Fruit fly (Drosophila melanogaster): ENCODE measurements around the gene CG32277.

CG32277 gene

dm6 chr3L:3194059-3194458, 11.2 kb downstream of the CG32277 start (continued):
- TF ChIP-seq svp (GFP tag): peak; percentile 97
- peak; percentile 97 for TF ChIP-seq CG8632 (GFP tag; optimal IDR thresholded peaks at IDR 0.05)
- peak; percentile 86 for TF ChIP-seq spab (GFP tag; optimal IDR thresholded peaks at IDR 0.05)
- peak; percentile 95 for TF ChIP-seq Ets96B (tag; optimal IDR thresholded peaks at IDR 0.05)
- peak; percentile 95 for TF ChIP-seq CG6792 (GFP tag; optimal IDR thresholded peaks at IDR 0.05)
- TF ChIP-seq lz (GFP tag; optimal IDR thresholded peaks at IDR 0.05): peak; percentile 92
- TF ChIP-seq CG32006 (GFP tag; optimal IDR thresholded peaks at IDR 0.05): peak; percentile 99
- peak; percentile 93 for TF ChIP-seq fd85E (GFP tag; optimal IDR thresholded peaks at IDR 0.05)
- TF ChIP-seq CG3032 (tag; optimal IDR thresholded peaks at IDR 0.05): peak; percentile 91
- TF ChIP-seq CG4318 (GFP tag; optimal IDR thresholded peaks at IDR 0.05): peak; percentile 94
- TF ChIP-seq CG6854 (GFP tag; optimal IDR thresholded peaks at IDR 0.05): peak; percentile 74
- TF ChIP-seq vri (GFP tag; optimal IDR thresholded peaks at IDR 0.05): peak; percentile 94
- TF ChIP-seq Hr38 (GFP tag; optimal IDR thresholded peaks at IDR 0.05): no peak
- peak; percentile 96 for TF ChIP-seq topi (GFP tag; optimal IDR thresholded peaks at IDR 0.05)
- peak; percentile 89 to 97 for TF ChIP-seq salr (GFP tag; optimal IDR thresholded peaks at IDR 0.05)
- TF ChIP-seq CG8119 (GFP tag; IDR thresholded peaks at IDR 0.05): peak; percentile 98
- peak; percentile 15 for TF ChIP-seq fkh (GFP tag; optimal IDR thresholded peaks at IDR 0.05)
- peak; percentile 97 for TF ChIP-seq acj6 (GFP tag; optimal IDR thresholded peaks at IDR 0.05)
- peak; percentile 98 for TF ChIP-seq Eip78C (GFP tag)
- peak; percentile 98 for TF ChIP-seq achi (GFP tag; optimal IDR thresholded peaks at IDR 0.05)
- peak; percentile 98 for TF ChIP-seq OdsH (GFP tag; optimal IDR thresholded peaks at IDR 0.05)

- TF ChIP-seq CG4318 (GFP tag; optimal IDR thresholded peaks at IDR 0.05) (peak; percentile 34), Sox102F (GFP tag; optimal IDR thresholded peaks at IDR 0.05) (peak; percentile 98), dsx (GFP tag; optimal IDR thresholded peaks at IDR 0.05; ENCODE audit: poor library complexity, severe bottlenecking) (peak; percentile 77), CG9139 (GFP tag; optimal IDR thresholded peaks at IDR 0.05) (peak; percentile 98), ss (GFP tag; optimal IDR thresholded peaks at IDR 0.05) (peak; percentile 98), Eip93F (GFP tag; optimal IDR thresholded peaks at IDR 0.05) (peak; percentile 89), esn (GFP tag; optimal IDR thresholded peaks at IDR 0.05) (peak; percentile 97), CG8319 (GFP tag; optimal IDR thresholded peaks at IDR 0.05) (peak; percentile 89), dac (GFP tag; optimal IDR thresholded peaks at IDR 0.05) (peak; percentile 68), fkh (GFP tag; optimal IDR thresholded peaks at IDR 0.05) (peak; percentile 82), Eip78C (GFP tag) (peak; percentile 99), Met (GFP tag; optimal IDR thresholded peaks at IDR 0.05) (peak; percentile 94), CG11902 (GFP tag; optimal IDR thresholded peaks at IDR 0.05) (peak; percentile 34), Sox15 (GFP tag; optimal IDR thresholded peaks at IDR 0.05) (peak; percentile 18), CG3032 (tag; optimal IDR thresholded peaks at IDR 0.05) (peak; percentile 82), vri (GFP tag; optimal IDR thresholded peaks at IDR 0.05) (peak; percentile 98), CG11294 (GFP tag; IDR thresholded peaks at IDR 0.05) (peak; percentile 53; the same call in 1 of the 2 replicates), CG31627 (GFP tag; optimal IDR thresholded peaks at IDR 0.05) (peak; percentile 83), CG15336 (GFP tag; IDR thresholded peaks at IDR 0.05) (peak; percentile 72), CG11762 (GFP tag; optimal IDR thresholded peaks at IDR 0.05; ENCODE audit: insufficient read depth) (peak; percentile 82), CG6792 (GFP tag; optimal IDR thresholded peaks at IDR 0.05) (peak; percentile 90), cyc (GFP tag; optimal IDR thresholded peaks at IDR 0.05) (peak; percentile 90), Lpt (GFP tag; optimal IDR thresholded peaks at IDR 0.05) (peak; percentile 32), Blimp-1 (GFP tag; optimal IDR thresholded peaks at IDR 0.05) (peak; percentile 91), eg (GFP tag; IDR thresholded peaks at IDR 0.05) (peak; percentile 94), Ets21C (GFP tag; optimal IDR thresholded peaks at IDR 0.05) (peak; percentile 76), Ets96B (tag; optimal IDR thresholded peaks at IDR 0.05) (peak; percentile 68), fd59A (GFP tag; optimal IDR thresholded peaks at IDR 0.05) (peak; percentile 85), achi (GFP tag; optimal IDR thresholded peaks at IDR 0.05) (peak; percentile 88), salr (GFP tag; optimal IDR thresholded peaks at IDR 0.05) (peak; percentile 3 to 90), Hr38 (GFP tag; optimal IDR thresholded peaks at IDR 0.05) (no peak), Eip75B (GFP tag; optimal IDR thresholded peaks at IDR 0.05) (peak; percentile 95), Smox (GFP tag; optimal IDR thresholded peaks at IDR 0.05) (peak; percentile 88), CG6163 (GFP tag; IDR thresholded peaks at IDR 0.05) (peak; percentile 97), CG8632 (GFP tag; optimal IDR thresholded peaks at IDR 0.05) (peak; percentile 92), CG1621 (tag; optimal IDR thresholded peaks at IDR 0.05) (peak; percentile 89), fd85E (GFP tag; optimal IDR thresholded peaks at IDR 0.05) (peak; percentile 94), Gug (GFP tag; IDR thresholded peaks at IDR 0.05) (peak; percentile 70), Hr39 (GFP tag; optimal IDR thresholded peaks at IDR 0.05) (peak; percentile 75), CG34406 (GFP tag; optimal IDR thresholded peaks at IDR 0.05) (peak; percentile 93)
These were observed 12.3 kb downstream of the CG32277 start, which contains the start of gene Hsp83 for dm6 chr3L:3192912-3193311. Gene Hsp83, plus strand, starts transcription at chr3L:3192969.
